Worm (Caenorhabditis elegans): ENCODE results near the gene nmt-1.

The nmt-1 gene

DNA sequence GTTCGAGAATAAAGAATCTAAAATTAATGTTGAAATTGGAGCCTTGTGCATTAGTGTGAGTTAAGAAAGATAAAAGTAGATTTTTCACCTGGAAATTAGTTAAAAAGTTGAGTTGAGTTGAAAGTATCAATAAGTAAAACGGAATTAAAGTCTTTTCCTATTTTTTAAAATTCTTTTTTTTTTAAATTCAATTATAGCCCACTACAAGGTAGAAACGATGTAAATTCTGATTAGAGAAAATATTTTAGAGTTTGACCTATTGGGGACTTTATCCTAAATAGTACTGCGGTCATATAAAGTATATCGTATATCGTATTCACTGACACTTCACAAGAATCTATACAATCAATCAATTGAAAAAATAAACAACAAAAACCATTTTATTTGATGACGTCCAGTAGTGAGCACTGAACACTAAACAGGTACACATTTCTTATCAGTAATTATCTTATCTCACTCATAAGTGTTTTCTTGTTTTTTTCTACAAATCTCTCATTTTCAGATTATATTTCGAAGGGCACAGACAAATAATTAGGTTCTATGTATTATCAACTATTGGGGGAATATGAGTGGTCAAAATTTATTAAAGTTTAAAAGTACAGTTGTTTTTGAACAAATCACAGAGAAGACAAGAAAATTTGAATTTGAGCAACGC is 28.3 kb downstream of the nmt-1 start, which contains the start of gene wht-1:
Gene wht-1, minus strand, starts transcription at position 51 of the 655 bp plus-strand sequence.
- TF ChIP-seq blmp-1 (tag; optimal IDR thresholded peaks at IDR 0.05; ENCODE audit: insufficient read depth) (no peak), sem-4 (tag; optimal IDR thresholded peaks at IDR 0.05) (no peak), skn-1 (tag; optimal IDR thresholded peaks at IDR 0.05) (peak; percentile 65), R02D3.7 (tag; optimal IDR thresholded peaks at IDR 0.05) (no peak), mdl-1 (tag; optimal IDR thresholded peaks at IDR 0.05) (no peak), fos-1 (tag; optimal IDR thresholded peaks at IDR 0.05) (peak; percentile 52), crh-2 (tag; optimal IDR thresholded peaks at IDR 0.05) (peak; percentile 6)

ce11 chrIII:6085311-6085710 is 30.8 kb downstream of the nmt-1 start:
- TF ChIP-seq elt-3 (tag; optimal IDR thresholded peaks at IDR 0.05) (no peak), crh-2 (tag; optimal IDR thresholded peaks at IDR 0.05) (no peak), sma-9 (GFP tag; optimal IDR thresholded peaks at IDR 0.05) (no peak), sma-9 (tag; optimal IDR thresholded peaks at IDR 0.05) (no peak), snpc-4 (tag; optimal IDR thresholded peaks at IDR 0.05) (no peak), nhr-12 (tag; optimal IDR thresholded peaks at IDR 0.05) (no peak), F13H6.1 (tag; optimal IDR thresholded peaks at IDR 0.05) (no peak), egl-27 (tag; optimal IDR thresholded peaks at IDR 0.05) (no peak), sem-4 (tag; optimal IDR thresholded peaks at IDR 0.05) (no peak), aly-2 (tag; optimal IDR thresholded peaks at IDR 0.05) (no peak), unc-62 (GFP tag; optimal IDR thresholded peaks at IDR 0.05) (no peak), lin-39 (tag; optimal IDR thresholded peaks at IDR 0.05) (no peak), nhr-129 (tag; optimal IDR thresholded peaks at IDR 0.05) (no peak), unc-39 (tag; optimal IDR thresholded peaks at IDR 0.05) (no peak), elt-1 (tag; optimal IDR thresholded peaks at IDR 0.05) (no peak), skn-1 (tag; optimal IDR thresholded peaks at IDR 0.05) (no peak), blmp-1 (tag; optimal IDR thresholded peaks at IDR 0.05; ENCODE audit: insufficient read depth) (no peak), sma-3 (GFP tag; optimal IDR thresholded peaks at IDR 0.05) (no peak), nhr-25 (tag; optimal IDR thresholded peaks at IDR 0.05) (no peak), ZK546.5 (tag; optimal IDR thresholded peaks at IDR 0.05) (no peak), nhr-6 (tag; optimal IDR thresholded peaks at IDR 0.05) (no peak)

ce11 chrIII:6080263-6080662 is 35.9 kb downstream of the nmt-1 start, which contains the start of gene attf-4:
TSS of gene attf-4 (plus strand) at chrIII:6080563.
- TF ChIP-seq ceh-16 (tag; optimal IDR thresholded peaks at IDR 0.05) (no peak), C34F6.9 (tag; optimal IDR thresholded peaks at IDR 0.05) (peak; percentile 25)

- TF ChIP-seq nhr-10 (tag; optimal IDR thresholded peaks at IDR 0.05) (no peak), ceh-82 (tag; optimal IDR thresholded peaks at IDR 0.05) (no peak), alr-1 (tag; optimal IDR thresholded peaks at IDR 0.05) (no peak), ama-1 (optimal IDR thresholded peaks at IDR 0.05) (no peak), nhr-129 (tag; optimal IDR thresholded peaks at IDR 0.05) (peak; percentile 15), C34F6.9 (tag; optimal IDR thresholded peaks at IDR 0.05) (peak; percentile 30), nhr-21 (tag; optimal IDR thresholded peaks at IDR 0.05) (no peak), fos-1 (tag; optimal IDR thresholded peaks at IDR 0.05) (no peak), egl-27 (tag; optimal IDR thresholded peaks at IDR 0.05) (no peak), lin-13 (GFP tag; optimal IDR thresholded peaks at IDR 0.05) (no peak), nhr-11 (tag; optimal IDR thresholded peaks at IDR 0.05) (no peak), elt-3 (tag; optimal IDR thresholded peaks at IDR 0.05) (no peak), F13H6.1 (tag; optimal IDR thresholded peaks at IDR 0.05) (no peak), snpc-4 (tag; optimal IDR thresholded peaks at IDR 0.05) (no peak), mab-5 (tag; optimal IDR thresholded peaks at IDR 0.05) (no peak)
Measured at ce11 chrIII:6078917-6079316, 37.2 kb downstream of the nmt-1 start.

- TF ChIP-seq lsy-2 (tag; optimal IDR thresholded peaks at IDR 0.05): peak in 1 of 2 experiments; percentile 7
- peak; percentile 48 for TF ChIP-seq unc-55 (GFP tag; optimal IDR thresholded peaks at IDR 0.05)
- TF ChIP-seq nhr-10 (tag; optimal IDR thresholded peaks at IDR 0.05): no peak
- peak; percentile 33 for TF ChIP-seq C34F6.9 (tag; optimal IDR thresholded peaks at IDR 0.05)
- TF ChIP-seq gmeb-1 (tag; optimal IDR thresholded peaks at IDR 0.05): no peak
Measured at ce11 chrIII:6077973-6078372, 38.2 kb downstream of the nmt-1 start.
